Fruit fly (Drosophila melanogaster) whole organism, prepupa: ENCODE data around the gene CG10631.

ENCODE experiments used
- Blimp-1 ChIP-seq: fragments of 200-800 bp; sonication (Bioruptor generic); optimal IDR thresholded peaks from 3 replicates; lab custom pipeline; 2017; ENCODE audit warnings: missing biosample characterization, missing genetic modification characterization, mild to moderate bottlenecking, moderate library complexity, missing genetic modification reagents
- CG10631 ChIP-seq: fragments of 200-800 bp; sonication (Bioruptor generic); optimal IDR thresholded peaks from 2 replicates; lab custom pipeline; 2016; ENCODE audit warnings: missing biosample characterization, missing genetic modification characterization
- CG10669 ChIP-seq: fragments of 200-800 bp; sonication (Bioruptor generic); optimal IDR thresholded peaks from 3 replicates; lab custom pipeline; 2018; ENCODE audit warnings: missing biosample characterization, mild to moderate bottlenecking, missing genetic modification characterization, moderate library complexity
- CG11294 ChIP-seq: fragments of 200-800 bp; sonication (Bioruptor generic); IDR thresholded peaks from 2 replicates; pipeline ENCODE4 v1.3.6; 2022; ENCODE audit warnings: missing biosample characterization, missing genetic modification characterization
- CG1621 ChIP-seq: fragments of 200-800 bp; sonication (Bioruptor generic); optimal IDR thresholded peaks from 3 replicates; lab custom pipeline; 2018; ENCODE audit warnings: missing biosample characterization, mild to moderate bottlenecking, missing genetic modification characterization
- CG3032 ChIP-seq: fragments of 200-800 bp; optimal IDR thresholded peaks from 2 replicates; lab custom pipeline; 2019; ENCODE audit warnings: missing biosample characterization, mild to moderate bottlenecking, missing genetic modification characterization, moderate library complexity
- CG31627 ChIP-seq: fragments of 200-800 bp; sonication (Bioruptor generic); optimal IDR thresholded peaks from 3 replicates; lab custom pipeline; 2016; ENCODE audit warnings: missing biosample characterization, missing genetic modification characterization
- CG34406 ChIP-seq: fragments of 200-800 bp; sonication (Bioruptor generic); optimal IDR thresholded peaks from 3 replicates; lab custom pipeline; 2016; ENCODE audit warnings: missing biosample characterization, missing genetic modification characterization
- CG3919 ChIP-seq: fragments of 200-800 bp; sonication (Bioruptor generic); optimal IDR thresholded peaks from 3 replicates; lab custom pipeline; 2016; ENCODE audit warnings: missing biosample characterization, missing genetic modification characterization
- CG4318 ChIP-seq: fragments of 200-800 bp; sonication (Bioruptor generic); optimal IDR thresholded peaks from 3 replicates; lab custom pipeline; 2017; ENCODE audit warnings: missing biosample characterization, mild to moderate bottlenecking, missing genetic modification characterization
- CG6276 ChIP-seq: fragments of 200-800 bp; sonication (Bioruptor generic); optimal IDR thresholded peaks from 2 replicates; lab custom pipeline; 2017; ENCODE audit warnings: missing biosample characterization, mild to moderate bottlenecking, missing genetic modification characterization
- CG6792 ChIP-seq: fragments of 200-800 bp; sonication (Bioruptor generic); optimal IDR thresholded peaks from 3 replicates; lab custom pipeline; 2016; ENCODE audit warnings: missing biosample characterization, missing genetic modification characterization
- CG6808 ChIP-seq: fragments of 200-800 bp; sonication (Bioruptor generic); optimal IDR thresholded peaks from 3 replicates; lab custom pipeline; 2017; ENCODE audit warnings: missing biosample characterization, missing genetic modification characterization, mild to moderate bottlenecking, moderate library complexity, missing genetic modification reagents
- CG6854 ChIP-seq: fragments of 200-800 bp; sonication (Bioruptor generic); optimal IDR thresholded peaks from 2 replicates; lab custom pipeline; 2017; ENCODE audit warnings: missing biosample characterization, mild to moderate bottlenecking, missing genetic modification characterization
- CG7368 ChIP-seq: fragments of 200-800 bp; sonication (Bioruptor generic); optimal IDR thresholded peaks from 3 replicates; lab custom pipeline; 2016; ENCODE audit warnings: missing biosample characterization, missing genetic modification characterization
- CG8119 ChIP-seq: fragments of 200-800 bp; sonication (Bioruptor generic); IDR thresholded peaks from 3 replicates; pipeline ENCODE4 v1.3.6; 2022; ENCODE audit warnings: missing biosample characterization, missing genetic modification characterization
- CG8319 ChIP-seq: fragments of 200-800 bp; sonication (Bioruptor generic); optimal IDR thresholded peaks from 3 replicates; lab custom pipeline; 2016; ENCODE audit warnings: missing biosample characterization, missing genetic modification characterization
- CG8632 ChIP-seq: fragments of 200-800 bp; sonication (Bioruptor generic); optimal IDR thresholded peaks from 3 replicates; lab custom pipeline; 2016; ENCODE audit warnings: missing biosample characterization, missing genetic modification characterization
- CG9139 ChIP-seq: fragments of 200-800 bp; sonication (Bioruptor generic); optimal IDR thresholded peaks from 3 replicates; lab custom pipeline; 2017; ENCODE audit warnings: missing biosample characterization, mild to moderate bottlenecking, missing genetic modification characterization
- Eip75B ChIP-seq: fragments of 200-800 bp; sonication (Bioruptor generic); optimal IDR thresholded peaks from 3 replicates; lab custom pipeline; 2016; ENCODE audit warnings: missing biosample characterization, missing genetic modification characterization
- Eip78C ChIP-seq: fragments of 200-800 bp; sonication (Bioruptor generic); peaks from one replicate; lab custom pipeline; 2016; ENCODE audit warnings: missing biosample characterization, missing genetic modification characterization
- Eip93F ChIP-seq: fragments of 200-800 bp; sonication (Bioruptor generic); optimal IDR thresholded peaks from 2 replicates; lab custom pipeline; 2016; ENCODE audit warnings: missing biosample characterization, mild to moderate bottlenecking, missing genetic modification characterization
- Ets96B ChIP-seq: fragments of 200-800 bp; optimal IDR thresholded peaks from 2 replicates; lab custom pipeline; 2019; ENCODE audit warnings: missing biosample characterization, mild to moderate bottlenecking, missing genetic modification characterization, moderate library complexity
- Gug ChIP-seq: fragments of 200-800 bp; sonication (Bioruptor generic); IDR thresholded peaks from 2 replicates; pipeline ENCODE4 v1.3.6; 2022; ENCODE audit warnings: missing biosample characterization, missing genetic modification characterization
- Hr39 ChIP-seq: fragments of 200-800 bp; sonication (Bioruptor generic); optimal IDR thresholded peaks from 2 replicates; lab custom pipeline; 2016; ENCODE audit warnings: missing biosample characterization, missing genetic modification characterization
- Hr4 ChIP-seq: fragments of 200-800 bp; sonication (Bioruptor generic); optimal IDR thresholded peaks from 3 replicates; lab custom pipeline; 2016; ENCODE audit warnings: missing biosample characterization, missing genetic modification characterization
- Lpt ChIP-seq: fragments of 200-800 bp; sonication (Bioruptor generic); optimal IDR thresholded peaks from 3 replicates; lab custom pipeline; 2016; ENCODE audit warnings: missing biosample characterization, missing genetic modification characterization
- Met ChIP-seq: fragments of 200-800 bp; sonication (Bioruptor generic); optimal IDR thresholded peaks from 3 replicates; lab custom pipeline; 2016; ENCODE audit warnings: missing biosample characterization, missing genetic modification characterization
- Smox ChIP-seq: fragments of 200-800 bp; sonication (Bioruptor generic); optimal IDR thresholded peaks from 3 replicates; lab custom pipeline; 2016; ENCODE audit warnings: missing biosample characterization, missing genetic modification characterization
- Sox102F ChIP-seq: fragments of 200-800 bp; sonication (Bioruptor generic); optimal IDR thresholded peaks from 2 replicates; lab custom pipeline; 2016; ENCODE audit warnings: missing biosample characterization, mild to moderate bottlenecking, missing genetic modification characterization
- Sox14 ChIP-seq: fragments of 200-800 bp; sonication (Bioruptor generic); optimal IDR thresholded peaks from 3 replicates; lab custom pipeline; 2016; ENCODE audit warnings: missing biosample characterization, missing genetic modification characterization
- Sox15 ChIP-seq: fragments of 200-800 bp; sonication (Bioruptor generic); optimal IDR thresholded peaks from 3 replicates; lab custom pipeline; 2016; ENCODE audit warnings: missing biosample characterization, missing genetic modification characterization
- achi ChIP-seq: fragments of 200-800 bp; sonication (Bioruptor generic); optimal IDR thresholded peaks from 3 replicates; lab custom pipeline; 2016; ENCODE audit warnings: missing biosample characterization, missing genetic modification characterization
- acj6 ChIP-seq: fragments of 200-800 bp; sonication (Bioruptor generic); optimal IDR thresholded peaks from 3 replicates; lab custom pipeline; 2016; ENCODE audit warnings: missing biosample characterization, missing genetic modification characterization
- cyc ChIP-seq: fragments of 200-800 bp; sonication (Bioruptor generic); optimal IDR thresholded peaks from 3 replicates; lab custom pipeline; 2016; ENCODE audit warnings: missing biosample characterization, missing genetic modification characterization
- dac ChIP-seq: fragments of 200-800 bp; sonication (Bioruptor generic); optimal IDR thresholded peaks from 2 replicates; lab custom pipeline; 2017; ENCODE audit warnings: missing biosample characterization, mild to moderate bottlenecking, missing genetic modification characterization
- dsx ChIP-seq: fragments of 200-800 bp; optimal IDR thresholded peaks from 3 replicates; lab custom pipeline; 2019; ENCODE audit warnings: missing biosample characterization, mild to moderate bottlenecking, missing genetic modification characterization, moderate library complexity; ENCODE audit not compliant: poor library complexity, severe bottlenecking
- eg ChIP-seq: fragments of 200-800 bp; sonication (Bioruptor generic); IDR thresholded peaks from 3 replicates; pipeline ENCODE4 v1.3.6; 2022; ENCODE audit warnings: missing biosample characterization, missing genetic modification characterization
- esn ChIP-seq: fragments of 200-800 bp; sonication (Bioruptor generic); optimal IDR thresholded peaks from 2 replicates; lab custom pipeline; 2016; ENCODE audit warnings: missing biosample characterization, mild to moderate bottlenecking, missing genetic modification characterization, moderate library complexity
- fd59A ChIP-seq: fragments of 200-800 bp; sonication (Bioruptor generic); optimal IDR thresholded peaks from 2 replicates; lab custom pipeline; 2017; ENCODE audit warnings: missing biosample characterization, mild to moderate bottlenecking, missing genetic modification characterization, missing genetic modification reagents
- fd85E ChIP-seq: fragments of 200-800 bp; sonication (Bioruptor generic); optimal IDR thresholded peaks from 3 replicates; lab custom pipeline; 2016; ENCODE audit warnings: missing biosample characterization, missing genetic modification characterization
- fkh ChIP-seq: fragments of 200-800 bp; sonication (Bioruptor generic); optimal IDR thresholded peaks from 3 replicates; lab custom pipeline; 2017; ENCODE audit warnings: missing biosample characterization, mild to moderate bottlenecking, missing genetic modification characterization, moderate library complexity
- net ChIP-seq: fragments of 200-800 bp; sonication (Bioruptor generic); optimal IDR thresholded peaks from 3 replicates; lab custom pipeline; 2016; ENCODE audit warnings: missing biosample characterization, missing genetic modification characterization
- pdm3 ChIP-seq: fragments of 200-800 bp; sonication (Bioruptor generic); optimal IDR thresholded peaks from 3 replicates; lab custom pipeline; 2016; ENCODE audit warnings: missing biosample characterization, missing genetic modification characterization
- salr ChIP-seq, 2 experiments: fragments of 200-800 bp; sonication (Bioruptor generic); optimal IDR thresholded peaks; 3 replicates each; lab custom pipeline; 2016 to 2018; ENCODE audit warnings: missing biosample characterization in 2 of 2, missing genetic modification characterization in 2 of 2, mild to moderate bottlenecking in 1 of 2
- spab ChIP-seq: fragments of 200-800 bp; sonication (Bioruptor generic); optimal IDR thresholded peaks from 2 replicates; lab custom pipeline; 2017; ENCODE audit warnings: missing biosample characterization, mild to moderate bottlenecking, missing genetic modification characterization, missing genetic modification reagents
- svp ChIP-seq: fragments of 200-800 bp; sonication (Bioruptor generic); peaks from one replicate; lab custom pipeline; 2016; ENCODE audit warnings: missing biosample characterization, missing genetic modification characterization
- topi ChIP-seq: fragments of 200-800 bp; sonication (Bioruptor generic); optimal IDR thresholded peaks from 3 replicates; lab custom pipeline; 2016; ENCODE audit warnings: missing biosample characterization, missing genetic modification characterization
- vri ChIP-seq: fragments of 200-800 bp; sonication (Bioruptor generic); optimal IDR thresholded peaks from 3 replicates; lab custom pipeline; 2016; ENCODE audit warnings: missing biosample characterization, mild to moderate bottlenecking, missing genetic modification characterization

The CG10631 gene

dm6 chr2L:19735635-19736109 is 21.0 kb downstream of the CG10631 start, which contains the start of the genes CG10462 and Nf-YB:
CG10462 (minus strand) TSS chr2L:19735980.
Nf-YB (plus strand) TSS chr2L:19736044.
- peak; percentile 93 for TF ChIP-seq fkh (GFP tag; lab: Kevin White, UChicago)
- TF ChIP-seq cyc (GFP tag; lab: Kevin White, UChicago) = no peak
- no peak for TF ChIP-seq Hr39
- no peak for TF ChIP-seq svp (GFP tag; lab: Kevin White, UChicago)
- no peak for TF ChIP-seq dac (GFP tag; lab: Kevin White, UChicago)
- TF ChIP-seq CG6276 (GFP tag; lab: Kevin White, UChicago) = no peak

dm6 chr2L:19722517-19722916 is 34.2 kb downstream of the CG10631 start:
- no peak for TF ChIP-seq CG8319
- TF ChIP-seq fkh (GFP tag; lab: Kevin White, UChicago) = no peak
- TF ChIP-seq CG9139 (GFP tag; lab: Kevin White, UChicago) = no peak
- TF ChIP-seq Met (GFP tag; lab: Kevin White, UChicago) = peak; percentile 24
- peak; percentile 34 for TF ChIP-seq acj6
- no peak for TF ChIP-seq fd85E (GFP tag; lab: Kevin White, UChicago)
- no peak; the same call in 2 of the 3 replicates for TF ChIP-seq eg (GFP tag; lab: Robert Waterston, UW)
- peak; percentile 5 for TF ChIP-seq CG10669 (GFP tag; lab: Kevin White, UChicago)
- TF ChIP-seq Sox102F (GFP tag; lab: Kevin White, UChicago) = peak; percentile 24
- no peak for TF ChIP-seq CG8119 (GFP tag; lab: Robert Waterston, UW)
- no peak for TF ChIP-seq CG11294 (GFP tag; lab: Robert Waterston, UW)
- TF ChIP-seq CG7368 (GFP tag; lab: Kevin White, UChicago) = no peak
- no peak for TF ChIP-seq CG6808 (GFP tag; lab: Kevin White, UChicago)
- no peak for TF ChIP-seq CG3032
- TF ChIP-seq achi = peak; percentile 45
- peak; percentile 45 for TF ChIP-seq CG31627 (GFP tag; lab: Kevin White, UChicago)
- TF ChIP-seq Smox (GFP tag; lab: Kevin White, UChicago) = peak; percentile 13
- TF ChIP-seq cyc (GFP tag; lab: Kevin White, UChicago) = no peak
- no peak for TF ChIP-seq Blimp-1 (GFP tag; lab: Kevin White, UChicago)
- peak; percentile 4 for TF ChIP-seq CG8632 (GFP tag; lab: Kevin White, UChicago)
- TF ChIP-seq Sox14 (GFP tag; lab: Kevin White, UChicago) = no peak
- TF ChIP-seq topi (GFP tag; lab: Kevin White, UChicago) = peak; percentile 6
- peak; percentile 25 for TF ChIP-seq Eip75B
- peak; percentile 68 for TF ChIP-seq svp (GFP tag; lab: Kevin White, UChicago)
- TF ChIP-seq Ets96B (tag; lab: Kevin White, UChicago) = no peak
- peak; percentile 23 for TF ChIP-seq CG6792 (GFP tag; lab: Kevin White, UChicago)
- TF ChIP-seq spab (GFP tag; lab: Kevin White, UChicago) = no peak
- peak; percentile 48 for TF ChIP-seq CG10631 (GFP tag; lab: Kevin White, UChicago)
- TF ChIP-seq Eip93F (GFP tag; lab: Kevin White, UChicago) = no peak
- TF ChIP-seq CG1621 = no peak
- no peak; the same call in 1 of the 2 replicates for TF ChIP-seq Gug (GFP tag; lab: Robert Waterston, UW)
- TF ChIP-seq CG4318 (GFP tag; lab: Kevin White, UChicago) = peak; percentile 9
- peak; percentile 21 for TF ChIP-seq Hr4
- TF ChIP-seq dac (GFP tag; lab: Kevin White, UChicago) = no peak
- TF ChIP-seq CG6854 (GFP tag; lab: Kevin White, UChicago) = no peak
- TF ChIP-seq Hr39 = peak; percentile 24
- TF ChIP-seq Sox15 = no peak
- TF ChIP-seq CG6276 (GFP tag; lab: Kevin White, UChicago) = no peak
- TF ChIP-seq esn (GFP tag; lab: Kevin White, UChicago) = no peak
- TF ChIP-seq Lpt (GFP tag; lab: Kevin White, UChicago) = no peak
- TF ChIP-seq Eip78C (GFP tag; lab: Kevin White, UChicago) = peak; percentile 62
- TF ChIP-seq fd59A = peak; percentile 8
- TF ChIP-seq CG34406 (GFP tag; lab: Kevin White, UChicago) = peak; percentile 10
- TF ChIP-seq net (GFP tag; lab: Kevin White, UChicago) = peak; percentile 16
- peak; percentile 11 to 29 for TF ChIP-seq salr (GFP tag; optimal IDR thresholded peaks at IDR 0.05; lab: Kevin White, UChicago)
- TF ChIP-seq dsx (GFP tag; lab: Kevin White, UChicago) = no peak
- no peak for TF ChIP-seq CG3919 (GFP tag; lab: Kevin White, UChicago)
- TF ChIP-seq pdm3 (GFP tag; lab: Kevin White, UChicago) = peak; percentile 44
- TF ChIP-seq vri (GFP tag; lab: Kevin White, UChicago) = no peak
